Fruit fly (Drosophila melanogaster): Measurements from ENCODE around the gene CG15478.

Gene CG15478

DNA sequence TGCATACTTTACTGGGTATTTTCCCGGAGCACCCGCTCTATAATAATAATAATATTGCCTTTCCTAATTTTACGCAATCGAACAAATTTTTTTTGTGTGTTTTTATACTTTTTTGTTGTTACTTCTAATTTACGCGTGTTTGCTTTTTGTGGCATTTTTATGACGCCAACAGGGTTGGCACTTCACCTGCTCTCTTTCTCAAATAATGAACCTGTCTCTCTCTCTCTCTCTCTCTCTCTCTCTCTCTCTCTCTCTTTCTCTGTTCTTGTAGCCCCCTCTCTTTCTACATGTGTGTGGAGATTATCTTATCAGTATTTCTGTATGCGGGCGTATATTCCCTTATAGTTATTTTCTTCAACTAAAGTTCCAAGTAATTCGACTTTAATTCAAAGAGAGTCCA is 27.0 kb downstream of the CG15478 start:
- TF ChIP-seq pzg (GFP tag; optimal IDR thresholded peaks at IDR 0.05) (no peak), disco-r (GFP tag; optimal IDR thresholded peaks at IDR 0.05) (no peak), H2.0 (GFP tag; IDR thresholded peaks at IDR 0.05) (no peak), sd (tag; optimal IDR thresholded peaks at IDR 0.05) (no peak), E2f2 (GFP tag; IDR thresholded peaks at IDR 0.05) (no peak), ham (GFP tag; IDR thresholded peaks at IDR 0.05) (no peak), CG13296 (GFP tag; optimal IDR thresholded peaks at IDR 0.05) (peak; percentile 84), CG18619 (GFP tag; optimal IDR thresholded peaks at IDR 0.05) (peak; percentile 60), sug (tag; optimal IDR thresholded peaks at IDR 0.05) (peak; percentile 17), CG7556 (GFP tag; optimal IDR thresholded peaks at IDR 0.05) (no peak), Bgb (GFP tag; IDR thresholded peaks at IDR 0.05; ENCODE audit: partially characterized antibody) (no peak), E2f1 (GFP tag; IDR thresholded peaks at IDR 0.05) (no peak), rib (GFP tag; IDR thresholded peaks at IDR 0.05) (no peak), CG31224 (GFP tag; IDR thresholded peaks at IDR 0.05) (no peak), CG14050 (GFP tag; IDR thresholded peaks at IDR 0.05) (peak; percentile 37; the same call in 1 of the 3 replicates), Six4 (GFP tag; optimal IDR thresholded peaks at IDR 0.05) (peak; percentile 22), Chrac-16 (GFP tag; optimal IDR thresholded peaks at IDR 0.05) (no peak), Hmx (GFP tag; optimal IDR thresholded peaks at IDR 0.05) (no peak), Dref (GFP tag; IDR thresholded peaks at IDR 0.05) (no peak), CG5180 (GFP tag; optimal IDR thresholded peaks at IDR 0.05) (peak; percentile 73), CG10267 (tag; optimal IDR thresholded peaks at IDR 0.05) (no peak), CG14441 (GFP tag; IDR thresholded peaks at IDR 0.05) (no peak), pita (GFP tag; optimal IDR thresholded peaks at IDR 0.05) (no peak), CG10431 (GFP tag; optimal IDR thresholded peaks at IDR 0.05) (peak; percentile 84), crp (GFP tag; optimal IDR thresholded peaks at IDR 0.05) (no peak), fru (optimal IDR thresholded peaks at IDR 0.05) (no peak), nmo (GFP tag; optimal IDR thresholded peaks at IDR 0.05) (no peak), luna (GFP tag; optimal IDR thresholded peaks at IDR 0.05) (peak; percentile 21), Hand (GFP tag; optimal IDR thresholded peaks at IDR 0.05) (peak; percentile 76), CG1529 (GFP tag; optimal IDR thresholded peaks at IDR 0.05) (peak; percentile 32), CG15514 (GFP tag; optimal IDR thresholded peaks at IDR 0.05) (peak; percentile 75), sna (GFP tag; IDR thresholded peaks at IDR 0.05; ENCODE audit: partially characterized antibody) (no peak), CG12299 (tag; optimal IDR thresholded peaks at IDR 0.05) (peak; percentile 70), her (GFP tag; optimal IDR thresholded peaks at IDR 0.05) (peak; percentile 36), hth (optimal IDR thresholded peaks at IDR 0.05) (no peak), chm (GFP tag; IDR thresholded peaks at IDR 0.05) (peak; percentile 37; the same call in 1 of the 2 replicates), CG17186 (GFP tag; optimal IDR thresholded peaks at IDR 0.05) (no peak), cas (GFP tag; IDR thresholded peaks at IDR 0.05) (no peak), gcm (GFP tag; optimal IDR thresholded peaks at IDR 0.05) (peak; percentile 74), H15 (GFP tag; IDR thresholded peaks at IDR 0.05) (no peak), Med (GFP tag) (peak; percentile 84), HHEX (GFP tag; optimal IDR thresholded peaks at IDR 0.05) (peak; percentile 76), bbx (GFP tag; IDR thresholded peaks at IDR 0.05; ENCODE audit: partially characterized antibody) (no peak), CG11504 (tag; optimal IDR thresholded peaks at IDR 0.05) (no peak), pros (GFP tag; optimal IDR thresholded peaks at IDR 0.05) (peak; percentile 9), CG4424 (GFP tag; optimal IDR thresholded peaks at IDR 0.05) (no peak), cad (GFP tag; optimal IDR thresholded peaks at IDR 0.05) (no peak), Scr (GFP tag; IDR thresholded peaks at IDR 0.05; ENCODE audit: partially characterized antibody) (no peak; the same call in 1 of the 2 replicates), ERR (GFP tag; optimal IDR thresholded peaks at IDR 0.05) (no peak), CG11093 (GFP tag; IDR thresholded peaks at IDR 0.05) (no peak), NfI (GFP tag; optimal IDR thresholded peaks at IDR 0.05) (peak; percentile 21), al (GFP tag; IDR thresholded peaks at IDR 0.05) (no peak)

All from whole organism, embryonic.